Fruit fly (Drosophila melanogaster): Measurements from ENCODE around the gene Trissin.

Gene Trissin

dm6 chr3R:15463172-15463571 lies 22.0 kb downstream of the Trissin start:
- no peak for TF ChIP-seq knrl (GFP tag; IDR thresholded peaks at IDR 0.05; ENCODE audit: partially characterized antibody)
- no peak for TF ChIP-seq CG11247 (GFP tag; IDR thresholded peaks at IDR 0.05)
- 0 out of 3 replicates have a peak, but pooled peaks have one; percentile 43 for TF ChIP-seq sr (GFP tag; IDR thresholded peaks at IDR 0.05)
- no peak for TF ChIP-seq lov (optimal IDR thresholded peaks at IDR 0.05)
- TF ChIP-seq lov (GFP tag; IDR thresholded peaks at IDR 0.05), result 0 out of 3 replicates have a peak, but pooled peaks have one; percentile 25
- no peak for TF ChIP-seq az2 (GFP tag; optimal IDR thresholded peaks at IDR 0.05)
- peak; percentile 18 for TF ChIP-seq sens (GFP tag)

dm6 chr3R:15458186-15458715 lies 26.9 kb downstream of the Trissin start:
- TF ChIP-seq CG5180 (GFP tag; optimal IDR thresholded peaks at IDR 0.05) (peak; percentile 15), Awh (GFP tag; IDR thresholded peaks at IDR 0.05) (peak; percentile 63; the same call in 1 of the 2 replicates), Opbp (GFP tag; IDR thresholded peaks at IDR 0.05; ENCODE audit: partially characterized antibody) (no peak), CG34376 (GFP tag; optimal IDR thresholded peaks at IDR 0.05) (peak; percentile 20), CG1603 (tag; optimal IDR thresholded peaks at IDR 0.05) (no peak), gsb-n (tag; optimal IDR thresholded peaks at IDR 0.05) (no peak), Lim3 (GFP tag; IDR thresholded peaks at IDR 0.05) (no peak), CG13296 (GFP tag; optimal IDR thresholded peaks at IDR 0.05) (no peak), esg (GFP tag; conservative IDR thresholded peaks at IDR 0.05) (no peak)

- TF ChIP-seq Ptx1 (GFP tag; IDR thresholded peaks at IDR 0.05), result no peak
- peak; percentile 95 for TF ChIP-seq CG8281 (tag; optimal IDR thresholded peaks at IDR 0.05)
Observed at dm6 chr3R:15457386-15458011, 27.7 kb downstream of the Trissin start.

- TF ChIP-seq vvl (GFP tag; IDR thresholded peaks at IDR 0.05), result peak; percentile 82
- TF ChIP-seq chinmo (GFP tag; IDR thresholded peaks at IDR 0.05; ENCODE audit: partially characterized antibody), result peak; percentile 91; the same call in 3 of the 4 replicates
- peak; percentile 71 for TF ChIP-seq Med (GFP tag)
- TF ChIP-seq mld (GFP tag; IDR thresholded peaks at IDR 0.05; ENCODE audit: partially characterized antibody), result no peak
- TF ChIP-seq slou (GFP tag; optimal IDR thresholded peaks at IDR 0.05), result no peak
- TF ChIP-seq CG9609 (GFP tag; optimal IDR thresholded peaks at IDR 0.05), result no peak
- no peak for TF ChIP-seq sisA (GFP tag; IDR thresholded peaks at IDR 0.05)
- TF ChIP-seq CG1792 (GFP tag; optimal IDR thresholded peaks at IDR 0.05), result no peak
- 0 out of 2 replicates have a peak, but pooled peaks have one; percentile 28 for TF ChIP-seq Dref (GFP tag; IDR thresholded peaks at IDR 0.05)
- peak in 1 of 2 experiments; percentile 17 for TF ChIP-seq Eip74EF (GFP tag; optimal IDR thresholded peaks at IDR 0.05)
- no peak for TF ChIP-seq CG15601 (tag; optimal IDR thresholded peaks at IDR 0.05)
- peak; percentile 51; the same call in 1 of the 2 replicates for TF ChIP-seq CG9932 (GFP tag; IDR thresholded peaks at IDR 0.05)
- TF ChIP-seq lbe (GFP tag; optimal IDR thresholded peaks at IDR 0.05), result no peak
- no peak for TF ChIP-seq CG15011 (GFP tag; optimal IDR thresholded peaks at IDR 0.05)
- TF ChIP-seq CG15269 (tag; optimal IDR thresholded peaks at IDR 0.05), result peak; percentile 43
- no peak for TF ChIP-seq sens-2 (GFP tag; IDR thresholded peaks at IDR 0.05)
- no peak for TF ChIP-seq knrl (GFP tag; IDR thresholded peaks at IDR 0.05; ENCODE audit: partially characterized antibody)
- no peak for TF ChIP-seq CG9797 (GFP tag; optimal IDR thresholded peaks at IDR 0.05)
- peak; percentile 56 for TF ChIP-seq sd (tag; optimal IDR thresholded peaks at IDR 0.05)
- no peak for TF ChIP-seq Dek (tag; optimal IDR thresholded peaks at IDR 0.05)
- TF ChIP-seq CG8388 (GFP tag; optimal IDR thresholded peaks at IDR 0.05), result peak; percentile 6
- TF ChIP-seq tap (tag; optimal IDR thresholded peaks at IDR 0.05), result no peak
- no peak for TF ChIP-seq salm (tag; optimal IDR thresholded peaks at IDR 0.05)
- no peak for TF ChIP-seq Hr78 (GFP tag; optimal IDR thresholded peaks at IDR 0.05)
- TF ChIP-seq da (GFP tag; optimal IDR thresholded peaks at IDR 0.05), result no peak
- TF ChIP-seq Vsx1 (GFP tag; optimal IDR thresholded peaks at IDR 0.05), result peak; percentile 62
Observed at dm6 chr3R:15451344-15452107, 33.7 kb downstream of the Trissin start.
